Worm (Caenorhabditis elegans) whole organism, young adult: Measurements from ENCODE around the gene T09A5.5.

ENCODE experiments used
- ceh-58 ChIP-seq: fragments of 200-800 bp; sonication (Bioruptor generic); IDR thresholded peaks from 2 replicates; pipeline ENCODE4 v1.3.6; 2022; ENCODE audit warnings: missing genetic modification characterization, missing compliant biosample characterization
- ztf-6 ChIP-seq: fragments of 200-800 bp; sonication (Bioruptor generic); IDR thresholded peaks from 2 replicates; pipeline ENCODE4 v1.3.6; 2022; ENCODE audit warnings: missing genetic modification reagents, missing genetic modification characterization, missing compliant biosample characterization

- TF ChIP-seq ztf-6 (no peak), ceh-58 (GFP tag; lab: Robert Waterston, UW) (no peak)
Measured at ce11 chrII:7845571-7846236, 7.9 kb downstream of the T09A5.5 start, which contains the start of gene T09A5.4.
